Worm (Caenorhabditis elegans): ENCODE data around the gene math-21.

- TF ChIP-seq egl-27 (tag; optimal IDR thresholded peaks at IDR 0.05) (no peak), nhr-12 (tag; optimal IDR thresholded peaks at IDR 0.05) (no peak), jun-1 (tag; optimal IDR thresholded peaks at IDR 0.05) (no peak), daf-12 (tag; optimal IDR thresholded peaks at IDR 0.05) (no peak), nhr-25 (tag; optimal IDR thresholded peaks at IDR 0.05) (no peak), tbx-2 (tag; optimal IDR thresholded peaks at IDR 0.05) (no peak), ama-1 (optimal IDR thresholded peaks at IDR 0.05) (no peak), nhr-237 (tag; optimal IDR thresholded peaks at IDR 0.05) (no peak), unc-62 (GFP tag; optimal IDR thresholded peaks at IDR 0.05) (no peak)
Measured at ce11 chrII:1986979-1987378, 6.9 kb upstream of the math-21 start, which contains the start of gene Y16E11A.4.
